Fruit fly (Drosophila melanogaster) whole organism, embryonic: ENCODE data around the gene GluProRS.

ENCODE experiments used
- Aef1 ChIP-seq: fragments of 200-800 bp; sonication (Bioruptor generic); IDR thresholded peaks from 3 replicates; pipeline ENCODE4 v1.3.6; 2022; ENCODE audit warnings: missing biosample characterization, missing genetic modification characterization
- Blimp-1 ChIP-seq: fragments of 200-800 bp; sonication (Bioruptor generic); optimal IDR thresholded peaks from 3 replicates; lab custom pipeline; 2018; ENCODE audit warnings: missing biosample characterization, missing genetic modification characterization, mild to moderate bottlenecking, moderate library complexity, missing genetic modification reagents
- CG10274 ChIP-seq: fragments of 200-800 bp; sonication (Bioruptor generic); optimal IDR thresholded peaks from 3 replicates; lab custom pipeline; 2017; ENCODE audit warnings: missing biosample characterization, mild to moderate bottlenecking, missing genetic modification characterization
- CG10366 ChIP-seq: fragments of 200-800 bp; sonication (Bioruptor generic); IDR thresholded peaks from 2 replicates; pipeline ENCODE4 v1.3.6; 2022; ENCODE audit warnings: missing biosample characterization, missing genetic modification characterization
- CG10431 ChIP-seq: fragments of 200-800 bp; sonication (Bioruptor generic); optimal IDR thresholded peaks from 3 replicates; lab custom pipeline; 2018; ENCODE audit warnings: missing biosample characterization, mild to moderate bottlenecking, missing genetic modification characterization
- CG11456 ChIP-seq: fragments of 200-800 bp; sonication (Bioruptor generic); IDR thresholded peaks from 3 replicates; pipeline ENCODE4 v1.3.6; 2022; ENCODE audit warnings: missing biosample characterization, missing genetic modification characterization
- CG11504 ChIP-seq: fragments of 200-800 bp; sonication (Bioruptor generic); optimal IDR thresholded peaks from 3 replicates; lab custom pipeline; 2019; ENCODE audit warnings: missing biosample characterization, mild to moderate bottlenecking, missing genetic modification characterization, moderate library complexity
- CG11695 ChIP-seq: fragments of 200-800 bp; sonication (Bioruptor generic); IDR thresholded peaks from 3 replicates; pipeline ENCODE4 v1.3.6; 2022; ENCODE audit warnings: missing biosample characterization, missing genetic modification characterization
- CG15514 ChIP-seq: fragments of 200-800 bp; sonication (Bioruptor generic); optimal IDR thresholded peaks from 3 replicates; lab custom pipeline; 2017; ENCODE audit warnings: missing biosample characterization, missing genetic modification characterization, mild to moderate bottlenecking, moderate library complexity, missing genetic modification reagents
- CG17186 ChIP-seq: fragments of 200-800 bp; sonication (Bioruptor generic); optimal IDR thresholded peaks from 3 replicates; lab custom pipeline; 2017; ENCODE audit warnings: missing biosample characterization, missing genetic modification reagents, missing genetic modification characterization
- CG17612 ChIP-seq: fragments of 200-800 bp; sonication (Bioruptor generic); IDR thresholded peaks from 2 replicates; pipeline ENCODE4 v1.3.6; 2022; ENCODE audit warnings: missing biosample characterization, missing genetic modification characterization
- CG18599 ChIP-seq: fragments of 200-800 bp; sonication (Bioruptor generic); optimal IDR thresholded peaks from 3 replicates; lab custom pipeline; 2017; ENCODE audit warnings: missing biosample characterization, missing genetic modification characterization, mild to moderate bottlenecking, moderate library complexity, missing genetic modification reagents
- CG2678 ChIP-seq: fragments of 200-800 bp; sonication (Bioruptor generic); optimal IDR thresholded peaks from 3 replicates; lab custom pipeline; 2019; ENCODE audit warnings: missing biosample characterization, mild to moderate bottlenecking, missing genetic modification characterization, moderate library complexity
- CG30020 ChIP-seq: fragments of 200-800 bp; optimal IDR thresholded peaks from 2 replicates; lab custom pipeline; 2019; ENCODE audit warnings: missing biosample characterization, mild to moderate bottlenecking, missing genetic modification characterization, moderate library complexity
- CG30403 ChIP-seq: fragments of 200-800 bp; sonication (Bioruptor generic); optimal IDR thresholded peaks from 3 replicates; lab custom pipeline; 2016; ENCODE audit warnings: missing biosample characterization, missing genetic modification characterization
- CG32532 ChIP-seq: fragments of 200-800 bp; sonication (Bioruptor generic); IDR thresholded peaks from 2 replicates; pipeline ENCODE4 v1.3.6; 2022; ENCODE audit warnings: missing biosample characterization, missing genetic modification characterization
- CG32772 ChIP-seq: fragments of 200-800 bp; sonication (Bioruptor generic); IDR thresholded peaks from 2 replicates; pipeline ENCODE4 v1.3.6; 2022; ENCODE audit warnings: missing biosample characterization, missing genetic modification characterization
- CG34376 ChIP-seq: fragments of 200-800 bp; sonication (Bioruptor generic); optimal IDR thresholded peaks from 2 replicates; lab custom pipeline; 2018; ENCODE audit warnings: missing biosample characterization, mild to moderate bottlenecking, missing genetic modification characterization
- CG3847 ChIP-seq: fragments of 200-800 bp; sonication (Bioruptor generic); IDR thresholded peaks from 2 replicates; pipeline ENCODE4 v1.3.6; 2022; ENCODE audit warnings: missing biosample characterization, missing genetic modification characterization
- CG4404 ChIP-seq: fragments of 200-800 bp; sonication (Bioruptor generic); IDR thresholded peaks from 2 replicates; pipeline ENCODE4 v1.3.6; 2022; ENCODE audit warnings: missing biosample characterization, missing genetic modification characterization
- CG4820 ChIP-seq: fragments of 200-800 bp; sonication (Bioruptor generic); optimal IDR thresholded peaks from 3 replicates; lab custom pipeline; 2016; ENCODE audit warnings: missing biosample characterization, missing genetic modification characterization
- CG6175 ChIP-seq: fragments of 200-800 bp; sonication (Bioruptor generic); IDR thresholded peaks from 3 replicates; pipeline ENCODE4 v1.3.6; 2022; ENCODE audit warnings: missing biosample characterization, missing genetic modification characterization
- CG6654 ChIP-seq: fragments of 200-800 bp; sonication (Bioruptor generic); optimal IDR thresholded peaks from 2 replicates; lab custom pipeline; 2017; ENCODE audit warnings: missing biosample characterization, mild to moderate bottlenecking, missing genetic modification characterization
- CG9215 ChIP-seq: fragments of 200-800 bp; sonication (Bioruptor generic); IDR thresholded peaks from 2 replicates; pipeline ENCODE4 v1.3.6; 2022; ENCODE audit warnings: missing biosample characterization, missing genetic modification characterization
- CG9817 ChIP-seq: fragments of 200-800 bp; sonication (Bioruptor generic); optimal IDR thresholded peaks from 2 replicates; lab custom pipeline; 2018; ENCODE audit warnings: missing biosample characterization, mild to moderate bottlenecking, missing genetic modification characterization, moderate library complexity
- CTCF ChIP-seq: fragments of 200-800 bp; sonication (Bioruptor generic); optimal IDR thresholded peaks from 2 replicates; lab custom pipeline; 2017; ENCODE audit warnings: missing biosample characterization, mild to moderate bottlenecking, missing genetic modification characterization, moderate library complexity
- CkIIα-i1 ChIP-seq: fragments of 200-800 bp; sonication (Bioruptor generic); IDR thresholded peaks from 2 replicates; pipeline ENCODE4 v1.3.6; 2022; ENCODE audit warnings: missing biosample characterization, missing genetic modification characterization
- Dip3 ChIP-seq: fragments of 200-800 bp; sonication (Bioruptor generic); optimal IDR thresholded peaks from 3 replicates; lab custom pipeline; 2016; ENCODE audit warnings: missing biosample characterization, missing genetic modification characterization
- HLH3B ChIP-seq: fragments of 200-800 bp; sonication (Bioruptor generic); IDR thresholded peaks from 2 replicates; pipeline ENCODE4 v1.3.6; 2022; ENCODE audit warnings: missing biosample characterization, missing genetic modification characterization
- HLH54F ChIP-seq: fragments of 200-800 bp; sonication (Bioruptor generic); optimal IDR thresholded peaks from 3 replicates; lab custom pipeline; 2016; ENCODE audit warnings: missing biosample characterization, missing genetic modification characterization
- Hr3 ChIP-seq: fragments of 200-800 bp; sonication (Bioruptor generic); optimal IDR thresholded peaks from 3 replicates; lab custom pipeline; 2016; ENCODE audit warnings: missing biosample characterization, missing genetic modification characterization
- PHDP ChIP-seq: fragments of 200-800 bp; sonication (Bioruptor generic); optimal IDR thresholded peaks from 3 replicates; lab custom pipeline; 2018; ENCODE audit warnings: missing biosample characterization, mild to moderate bottlenecking, missing genetic modification characterization, moderate library complexity
- Side ChIP-seq: fragments of 200-800 bp; sonication (Bioruptor generic); optimal IDR thresholded peaks from 2 replicates; lab custom pipeline; 2016; ENCODE audit warnings: missing biosample characterization, missing genetic modification characterization
- Sox102F ChIP-seq: fragments of 200-800 bp; sonication (Bioruptor generic); optimal IDR thresholded peaks from 2 replicates; lab custom pipeline; 2018; ENCODE audit warnings: missing biosample characterization, mild to moderate bottlenecking, missing genetic modification characterization, moderate library complexity
- Ssrp ChIP-seq: fragments of 200-800 bp; sonication (Bioruptor generic); optimal IDR thresholded peaks from 2 replicates; lab custom pipeline; 2018; ENCODE audit warnings: missing biosample characterization, mild to moderate bottlenecking, missing genetic modification characterization, moderate library complexity
- TFAM ChIP-seq: fragments of 200-800 bp; sonication (Bioruptor generic); optimal IDR thresholded peaks from 2 replicates; lab custom pipeline; 2017; ENCODE audit warnings: missing biosample characterization, missing genetic modification characterization, inconsistent platforms
- Trl ChIP-seq, 3 experiments: fragments of >200 bp in 2 of 3; fragments of 200-800 bp in 1 of 3; sonication (Bioruptor generic) in 1 of 3; optimal IDR thresholded peaks; 2 replicates in 1 of 3; 3 replicates in 2 of 3; lab custom pipeline; 2016 to 2017; ENCODE audit warnings: missing biosample characterization in 1 of 3, missing genetic modification characterization in 1 of 3
- amos ChIP-seq: fragments of 200-800 bp; sonication (Bioruptor generic); IDR thresholded peaks from 2 replicates; pipeline ENCODE4 v1.3.6; 2022; ENCODE audit warnings: missing biosample characterization, missing genetic modification characterization; ENCODE audit not compliant: partially characterized antibody
- chif ChIP-seq, 2 experiments: fragments of 200-800 bp; sonication (Bioruptor generic); optimal IDR thresholded peaks; 3 replicates each; lab custom pipeline; 2016; ENCODE audit warnings: missing biosample characterization in 2 of 2, missing genetic modification characterization in 2 of 2
- chinmo ChIP-seq: fragments of 200-800 bp; sonication (Bioruptor generic); IDR thresholded peaks from 4 replicates; pipeline ENCODE4 v1.3.6; 2022; ENCODE audit warnings: missing biosample characterization, missing genetic modification characterization; ENCODE audit not compliant: partially characterized antibody
- ewg ChIP-seq: fragments of 200-800 bp; sonication (Bioruptor generic); optimal IDR thresholded peaks from 3 replicates; lab custom pipeline; 2017; ENCODE audit warnings: mild to moderate bottlenecking, missing biosample characterization, missing genetic modification reagents, missing genetic modification characterization
- gem ChIP-seq: fragments of 200-800 bp; sonication (Bioruptor generic); optimal IDR thresholded peaks from 2 replicates; lab custom pipeline; 2019; ENCODE audit warnings: missing biosample characterization, mild to moderate bottlenecking, missing genetic modification characterization, moderate library complexity
- pfk ChIP-seq: fragments of 200-800 bp; sonication (Bioruptor generic); optimal IDR thresholded peaks from 2 replicates; lab custom pipeline; 2018; ENCODE audit warnings: missing biosample characterization, mild to moderate bottlenecking, missing genetic modification characterization, moderate library complexity
- pnt ChIP-seq: fragments of 200-800 bp; sonication (Bioruptor generic); optimal IDR thresholded peaks from 3 replicates; lab custom pipeline; 2016; ENCODE audit warnings: missing biosample characterization, missing genetic modification characterization
- ranshi ChIP-seq: fragments of 200-800 bp; sonication (Bioruptor generic); IDR thresholded peaks from 2 replicates; pipeline ENCODE4 v1.3.6; 2022; ENCODE audit warnings: missing biosample characterization, missing genetic modification characterization
- sens ChIP-seq: fragments of 200-800 bp; sonication (Bioruptor generic); peaks from one replicate; lab custom pipeline; 2016; ENCODE audit warnings: missing biosample characterization, missing genetic modification characterization
- tin ChIP-seq: fragments of 200-800 bp; sonication (Bioruptor generic); optimal IDR thresholded peaks from 3 replicates; lab custom pipeline; 2016; ENCODE audit warnings: missing biosample characterization, missing genetic modification characterization
- unpg ChIP-seq: fragments of 200-800 bp; sonication (Bioruptor generic); optimal IDR thresholded peaks from 3 replicates; lab custom pipeline; 2018; ENCODE audit warnings: missing biosample characterization, mild to moderate bottlenecking, missing genetic modification characterization, moderate library complexity
- zf30C ChIP-seq: fragments of 200-800 bp; sonication (Bioruptor generic); optimal IDR thresholded peaks from 3 replicates; lab custom pipeline; 2018; ENCODE audit warnings: missing biosample characterization, mild to moderate bottlenecking, missing genetic modification characterization

Gene GluProRS

dm6 chr3R:23941643-23942424 lies 16.4 kb downstream of the GluProRS start (continued):
- TF ChIP-seq CG18599 = peak; percentile 65
- TF ChIP-seq CG2678 (tag; lab: Kevin White, UChicago) = peak; percentile 42
- TF ChIP-seq CG11456 (GFP tag; lab: Robert Waterston, UW) = 0 out of 3 replicates have a peak, but pooled peaks have one; percentile 29
- TF ChIP-seq CG17612 (GFP tag; lab: Robert Waterston, UW) = no peak
- TF ChIP-seq CG30020 (tag; lab: Kevin White, UChicago) = no peak
- peak; percentile 3 for TF ChIP-seq ewg (GFP tag; lab: Kevin White, UChicago)
- TF ChIP-seq Sox102F (GFP tag; lab: Kevin White, UChicago) = peak; percentile 50
- TF ChIP-seq CG4404 = 0 out of 2 replicates have a peak, but pooled peaks have one; percentile 18
- peak; percentile 11 for TF ChIP-seq CG15514
- TF ChIP-seq pfk (GFP tag; lab: Kevin White, UChicago) = no peak
- no peak for TF ChIP-seq zf30C (GFP tag; lab: Kevin White, UChicago)
- TF ChIP-seq HLH54F (GFP tag; lab: Kevin White, UChicago) = no peak
- TF ChIP-seq unpg = peak; percentile 39
- TF ChIP-seq Hr3 (GFP tag; lab: Kevin White, UChicago) = peak; percentile 26
- TF ChIP-seq ranshi (GFP tag; lab: Robert Waterston, UW) = peak; percentile 57
- peak; percentile 15 to 45 for TF ChIP-seq chif (GFP tag; optimal IDR thresholded peaks at IDR 0.05; lab: Kevin White, UChicago)
- peak; percentile 32; the same call in 1 of the 2 replicates for TF ChIP-seq CG3847
- TF ChIP-seq Ssrp (tag; lab: Kevin White, UChicago) = peak; percentile 16
- no peak for TF ChIP-seq CkIIα-i1
- TF ChIP-seq CG6654 (GFP tag; lab: Kevin White, UChicago) = no peak
- TF ChIP-seq Aef1 = peak; percentile 50
- peak; percentile 13 for TF ChIP-seq Side (GFP tag; lab: Kevin White, UChicago)
- no peak for TF ChIP-seq CG10431 (GFP tag; lab: Kevin White, UChicago)
- TF ChIP-seq CG10274 (GFP tag; lab: Kevin White, UChicago) = no peak
- 0 out of 3 replicates have a peak, but pooled peaks have one; percentile 22 for TF ChIP-seq CG6175
- no peak for TF ChIP-seq TFAM
- TF ChIP-seq Dip3 = peak; percentile 41
- TF ChIP-seq chinmo (GFP tag; lab: Robert Waterston, UW) = 0 out of 4 replicates have a peak, but pooled peaks have one; percentile 45
- TF ChIP-seq sens (GFP tag; lab: Kevin White, UChicago) = peak; percentile 92
- peak; percentile 58 for TF ChIP-seq CG30403 (GFP tag; lab: Kevin White, UChicago)
- peak; percentile 63 for TF ChIP-seq gem
- peak; percentile 38; the same call in 1 of the 2 replicates for TF ChIP-seq CG9215 (GFP tag; lab: Robert Waterston, UW)
- TF ChIP-seq PHDP (tag; lab: Kevin White, UChicago) = peak; percentile 48
- TF ChIP-seq CG4820 (GFP tag; lab: Kevin White, UChicago) = peak; percentile 22
- TF ChIP-seq CG10366 = no peak
- TF ChIP-seq CG17186 (GFP tag; lab: Kevin White, UChicago) = no peak
- TF ChIP-seq CG11695 (GFP tag; lab: Robert Waterston, UW) = peak; percentile 37; the same call in 1 of the 3 replicates
- no peak for TF ChIP-seq amos (GFP tag; lab: Robert Waterston, UW)
- TF ChIP-seq CG34376 (GFP tag; lab: Kevin White, UChicago) = no peak
- peak; percentile 11 for TF ChIP-seq tin (GFP tag; lab: Kevin White, UChicago)
- TF ChIP-seq HLH3B (GFP tag; lab: Robert Waterston, UW) = peak; percentile 62
- TF ChIP-seq CG9817 (tag; lab: Kevin White, UChicago) = peak; percentile 21
- peak; percentile 16 for TF ChIP-seq pnt
- peak; percentile 27 for TF ChIP-seq Blimp-1 (GFP tag; lab: Kevin White, UChicago)
- TF ChIP-seq CG32772 (GFP tag; lab: Robert Waterston, UW) = peak; percentile 21; the same call in 1 of the 2 replicates
- TF ChIP-seq CG11504 (tag; lab: Kevin White, UChicago) = peak; percentile 38
- TF ChIP-seq CTCF (GFP tag; lab: Kevin White, UChicago) = no peak
- TF ChIP-seq Trl (optimal IDR thresholded peaks at IDR 0.05; lab: Kevin White, UChicago) = no peak
- peak; percentile 31 for TF ChIP-seq Trl (GFP tag; optimal IDR thresholded peaks at IDR 0.05; lab: Kevin White, UChicago)
- peak; percentile 76 for TF ChIP-seq CG32532 (GFP tag; lab: Robert Waterston, UW)
